Fruit fly (Drosophila melanogaster) whole organism, embryonic: ENCODE measurements around the gene CG5928.

ENCODE experiments used
- Adf1 ChIP-seq: fragments of 200-800 bp; sonication (Bioruptor generic); IDR thresholded peaks from 2 replicates; pipeline ENCODE4 v1.3.6; 2022; ENCODE audit warnings: missing biosample characterization, missing genetic modification characterization
- B-H1 ChIP-seq: fragments of 200-800 bp; sonication (Bioruptor generic); IDR thresholded peaks from 3 replicates; pipeline ENCODE4 v1.3.6; 2022; ENCODE audit warnings: missing biosample characterization, missing genetic modification characterization
- Blimp-1 ChIP-seq: fragments of 200-800 bp; sonication (Bioruptor generic); optimal IDR thresholded peaks from 3 replicates; lab custom pipeline; 2018; ENCODE audit warnings: missing biosample characterization, missing genetic modification characterization, mild to moderate bottlenecking, moderate library complexity, missing genetic modification reagents
- CG11398 ChIP-seq: fragments of 200-800 bp; sonication (Bioruptor generic); optimal IDR thresholded peaks from 2 replicates; lab custom pipeline; 2016; ENCODE audit warnings: missing biosample characterization, missing genetic modification characterization
- CG12155 ChIP-seq: fragments of 200-800 bp; sonication (Bioruptor generic); optimal IDR thresholded peaks from 3 replicates; lab custom pipeline; 2016; ENCODE audit warnings: missing biosample characterization, missing genetic modification characterization
- CG13624 ChIP-seq: fragments of 200-800 bp; sonication (Bioruptor generic); optimal IDR thresholded peaks from 2 replicates; lab custom pipeline; 2016; ENCODE audit warnings: missing biosample characterization, missing genetic modification characterization
- CG1603 ChIP-seq: fragments of 200-800 bp; sonication (Bioruptor generic); optimal IDR thresholded peaks from 2 replicates; lab custom pipeline; 2019; ENCODE audit warnings: missing biosample characterization, mild to moderate bottlenecking, missing genetic modification characterization, moderate library complexity
- CG17829 ChIP-seq: fragments of 200-800 bp; optimal IDR thresholded peaks from 2 replicates; lab custom pipeline; 2019; ENCODE audit warnings: missing biosample characterization, mild to moderate bottlenecking, missing genetic modification characterization, moderate library complexity
- CG18764 ChIP-seq: fragments of 200-800 bp; sonication (Bioruptor generic); optimal IDR thresholded peaks from 3 replicates; lab custom pipeline; 2016; ENCODE audit warnings: missing biosample characterization, missing genetic modification characterization
- CG32772 ChIP-seq: fragments of 200-800 bp; sonication (Bioruptor generic); IDR thresholded peaks from 2 replicates; pipeline ENCODE4 v1.3.6; 2022; ENCODE audit warnings: missing biosample characterization, missing genetic modification characterization
- CG4424 ChIP-seq: fragments of 200-800 bp; sonication (Bioruptor generic); optimal IDR thresholded peaks from 3 replicates; lab custom pipeline; 2016; ENCODE audit warnings: missing biosample characterization, missing genetic modification characterization
- CG4730 ChIP-seq: fragments of 200-800 bp; sonication (Bioruptor generic); IDR thresholded peaks from 2 replicates; pipeline ENCODE4 v1.3.6; 2022; ENCODE audit warnings: missing biosample characterization, missing genetic modification characterization
- CG6254 ChIP-seq: fragments of 200-800 bp; sonication (Bioruptor generic); optimal IDR thresholded peaks from 3 replicates; lab custom pipeline; 2017; ENCODE audit warnings: mild to moderate bottlenecking, missing biosample characterization, missing genetic modification reagents, missing genetic modification characterization
- CG6689 ChIP-seq: fragments of 200-800 bp; sonication (Bioruptor generic); IDR thresholded peaks from 2 replicates; pipeline ENCODE4 v1.3.6; 2022; ENCODE audit warnings: missing biosample characterization, missing genetic modification characterization
- CG7745 ChIP-seq: fragments of 200-800 bp; sonication (Bioruptor generic); optimal IDR thresholded peaks from 2 replicates; lab custom pipeline; 2018; ENCODE audit warnings: missing biosample characterization, mild to moderate bottlenecking, missing genetic modification characterization, moderate library complexity
- CG7839 ChIP-seq: fragments of 200-800 bp; sonication (Bioruptor generic); optimal IDR thresholded peaks from 3 replicates; lab custom pipeline; 2018; ENCODE audit warnings: missing biosample characterization, mild to moderate bottlenecking, missing genetic modification characterization, moderate library complexity
- CG7987 ChIP-seq: fragments of 200-800 bp; sonication (Bioruptor generic); optimal IDR thresholded peaks from 2 replicates; lab custom pipeline; 2018; ENCODE audit warnings: missing biosample characterization, mild to moderate bottlenecking, missing genetic modification characterization, moderate library complexity
- CG8281 ChIP-seq: fragments of 200-800 bp; sonication (Bioruptor generic); optimal IDR thresholded peaks from 2 replicates; lab custom pipeline; 2018; ENCODE audit warnings: missing biosample characterization, mild to moderate bottlenecking, missing genetic modification characterization, moderate library complexity
- CG8290 ChIP-seq, 3 experiments: fragments of 200-800 bp; sonication (Bioruptor generic); optimal IDR thresholded peaks; 2 replicates each; lab custom pipeline; 2016 to 2019; ENCODE audit warnings: missing biosample characterization in 3 of 3, missing genetic modification characterization in 3 of 3, mild to moderate bottlenecking in 2 of 3, moderate library complexity in 1 of 3
- CkIIα-i1 ChIP-seq: fragments of 200-800 bp; sonication (Bioruptor generic); IDR thresholded peaks from 2 replicates; pipeline ENCODE4 v1.3.6; 2022; ENCODE audit warnings: missing biosample characterization, missing genetic modification characterization
- Dll ChIP-seq: fragments of 200-800 bp; sonication (Bioruptor generic); IDR thresholded peaks from 4 replicates; pipeline ENCODE4 v1.3.6; 2022; ENCODE audit warnings: missing biosample characterization, missing genetic modification characterization; ENCODE audit not compliant: partially characterized antibody
- Ets97D ChIP-seq: fragments of 200-800 bp; sonication (Bioruptor generic); optimal IDR thresholded peaks from 3 replicates; lab custom pipeline; 2016; ENCODE audit warnings: missing biosample characterization, missing genetic modification characterization
- H15 ChIP-seq: fragments of 200-800 bp; sonication (Bioruptor generic); IDR thresholded peaks from 3 replicates; pipeline ENCODE4 v1.3.6; 2022; ENCODE audit warnings: missing biosample characterization, missing genetic modification characterization
- H2.0 ChIP-seq: fragments of 200-800 bp; sonication (Bioruptor generic); IDR thresholded peaks from 2 replicates; pipeline ENCODE4 v1.3.6; 2022; ENCODE audit warnings: missing biosample characterization, missing genetic modification characterization
- HLHmδ ChIP-seq: fragments of 200-800 bp; sonication (Bioruptor generic); optimal IDR thresholded peaks from 2 replicates; lab custom pipeline; 2018; ENCODE audit warnings: missing biosample characterization, mild to moderate bottlenecking, missing genetic modification characterization, moderate library complexity
- Hand ChIP-seq: fragments of 200-800 bp; sonication (Bioruptor generic); optimal IDR thresholded peaks from 2 replicates; lab custom pipeline; 2017; ENCODE audit warnings: mild to moderate bottlenecking, missing biosample characterization, missing genetic modification reagents, missing genetic modification characterization
- Hr39 ChIP-seq: fragments of >200 bp; optimal IDR thresholded peaks from 2 replicates; lab custom pipeline; 2017
- Hr51 ChIP-seq, 2 experiments: fragments of 200-800 bp; sonication (Bioruptor generic); optimal IDR thresholded peaks; 2 replicates in 1 of 2; 3 replicates in 1 of 2; lab custom pipeline; 2016 to 2018; ENCODE audit warnings: missing biosample characterization in 2 of 2, missing genetic modification characterization in 2 of 2, mild to moderate bottlenecking in 1 of 2, moderate library complexity in 1 of 2
- Max ChIP-seq: fragments of 200-800 bp; sonication (Bioruptor generic); optimal IDR thresholded peaks from 2 replicates; lab custom pipeline; 2016; ENCODE audit warnings: missing biosample characterization, mild to moderate bottlenecking, missing genetic modification characterization
- Tbp ChIP-seq: fragments of >200 bp; optimal IDR thresholded peaks from 2 replicates; lab custom pipeline; 2018; ENCODE audit warnings: missing biosample characterization, missing genetic modification characterization
- Vsx1 ChIP-seq: fragments of 200-800 bp; sonication (Bioruptor generic); optimal IDR thresholded peaks from 2 replicates; lab custom pipeline; 2017; ENCODE audit warnings: missing biosample characterization, mild to moderate bottlenecking, missing genetic modification characterization, missing genetic modification reagents
- Xrp1 ChIP-seq: fragments of 200-800 bp; sonication (Bioruptor generic); IDR thresholded peaks from 2 replicates; pipeline ENCODE4 v1.3.6; 2022; ENCODE audit warnings: missing biosample characterization, missing genetic modification characterization
- ato ChIP-seq: fragments of 200-800 bp; sonication (Bioruptor generic); IDR thresholded peaks from 2 replicates; pipeline ENCODE4 v1.3.6; 2022; ENCODE audit warnings: missing biosample characterization, missing genetic modification characterization; ENCODE audit not compliant: partially characterized antibody
- bigmax ChIP-seq: fragments of 200-800 bp; sonication (Bioruptor generic); optimal IDR thresholded peaks from 2 replicates; lab custom pipeline; 2018; ENCODE audit warnings: missing biosample characterization, mild to moderate bottlenecking, missing genetic modification characterization
- btn ChIP-seq: fragments of 200-800 bp; sonication (Bioruptor generic); optimal IDR thresholded peaks from 2 replicates; lab custom pipeline; 2016; ENCODE audit warnings: missing biosample characterization, missing genetic modification characterization
- cad ChIP-seq: fragments of >200 bp; optimal IDR thresholded peaks from 2 replicates; lab custom pipeline; 2017; ENCODE audit warnings: missing biosample characterization, missing genetic modification characterization
- crol ChIP-seq: fragments of 200-800 bp; sonication (Bioruptor generic); IDR thresholded peaks from 2 replicates; pipeline ENCODE4 v1.3.6; 2022; ENCODE audit warnings: missing biosample characterization, missing genetic modification characterization
- gce ChIP-seq: fragments of 200-800 bp; sonication (Bioruptor generic); IDR thresholded peaks from 3 replicates; pipeline ENCODE4 v1.3.6; 2022; ENCODE audit warnings: missing biosample characterization, missing genetic modification characterization
- her ChIP-seq: fragments of 200-800 bp; sonication (Bioruptor generic); optimal IDR thresholded peaks from 2 replicates; lab custom pipeline; 2016; ENCODE audit warnings: missing biosample characterization, missing genetic modification characterization
- inv ChIP-seq: fragments of 200-800 bp; sonication (Bioruptor generic); IDR thresholded peaks from 2 replicates; pipeline ENCODE4 v1.3.6; 2022; ENCODE audit warnings: missing biosample characterization, missing genetic modification characterization; ENCODE audit not compliant: partially characterized antibody
- klu ChIP-seq: fragments of 200-800 bp; sonication (Bioruptor generic); IDR thresholded peaks from 2 replicates; pipeline ENCODE4 v1.3.6; 2022; ENCODE audit warnings: missing biosample characterization, missing genetic modification characterization
- nau ChIP-seq: fragments of 200-800 bp; sonication (Bioruptor generic); optimal IDR thresholded peaks from 3 replicates; lab custom pipeline; 2017; ENCODE audit warnings: missing biosample characterization, mild to moderate bottlenecking, missing genetic modification characterization, missing genetic modification reagents
- pho ChIP-seq: fragments of 200-800 bp; sonication (Bioruptor generic); optimal IDR thresholded peaks from 2 replicates; lab custom pipeline; 2016; ENCODE audit warnings: missing biosample characterization, missing genetic modification characterization
- rib ChIP-seq: fragments of 200-800 bp; sonication (Bioruptor generic); IDR thresholded peaks from 2 replicates; pipeline ENCODE4 v1.3.6; 2022; ENCODE audit warnings: missing biosample characterization, missing genetic modification characterization
- sd ChIP-seq: fragments of 200-800 bp; sonication (Bioruptor generic); optimal IDR thresholded peaks from 3 replicates; lab custom pipeline; 2018; ENCODE audit warnings: missing biosample characterization, mild to moderate bottlenecking, missing genetic modification characterization, moderate library complexity
- tap ChIP-seq: fragments of 200-800 bp; optimal IDR thresholded peaks from 3 replicates; lab custom pipeline; 2019; ENCODE audit warnings: missing biosample characterization, mild to moderate bottlenecking, missing genetic modification characterization, moderate library complexity
- tup ChIP-seq: fragments of 200-800 bp; sonication (Bioruptor generic); optimal IDR thresholded peaks from 2 replicates; lab custom pipeline; 2016; ENCODE audit warnings: missing biosample characterization, mild to moderate bottlenecking, missing genetic modification characterization, moderate library complexity
- unc-4 ChIP-seq: fragments of 200-800 bp; sonication (Bioruptor generic); IDR thresholded peaks from 2 replicates; pipeline ENCODE4 v1.3.6; 2022; ENCODE audit warnings: missing biosample characterization, missing genetic modification characterization; ENCODE audit not compliant: partially characterized antibody
- wdn ChIP-seq: fragments of 200-800 bp; sonication (Bioruptor generic); IDR thresholded peaks from 2 replicates; pipeline ENCODE4 v1.3.6; 2022; ENCODE audit warnings: missing biosample characterization, missing genetic modification characterization
- yki ChIP-seq: fragments of >200 bp; optimal IDR thresholded peaks from 3 replicates; lab custom pipeline; 2018

CG5928 gene

dm6 chrX:6031692-6032091 is 36.1 kb upstream of the CG5928 start (continued):
- TF ChIP-seq Vsx1 (peak; percentile 47), rib (GFP tag; lab: Robert Waterston, UW) (0 out of 2 replicates have a peak, but pooled peaks have one; percentile 28), H2.0 (GFP tag; lab: Robert Waterston, UW) (peak; percentile 75), CG11398 (peak; percentile 65), pho (GFP tag; lab: Kevin White, UChicago) (peak; percentile 69), yki (lab: Kevin White, UChicago) (no peak), CG12155 (GFP tag; lab: Kevin White, UChicago) (peak; percentile 42), B-H1 (peak; percentile 69), tap (tag; lab: Kevin White, UChicago) (peak; percentile 76), Hand (GFP tag; lab: Kevin White, UChicago) (peak; percentile 77), Hr51 (GFP tag; optimal IDR thresholded peaks at IDR 0.05; lab: Kevin White, UChicago) (peak; percentile 67 to 69), CkIIα-i1 (GFP tag; lab: Robert Waterston, UW) (no peak), CG7987 (GFP tag; lab: Kevin White, UChicago) (peak; percentile 29), crol (GFP tag; lab: Robert Waterston, UW) (peak; percentile 75), HLHmδ (GFP tag; lab: Kevin White, UChicago) (no peak), gce (GFP tag; lab: Robert Waterston, UW) (peak; percentile 57; the same call in 1 of the 3 replicates), CG17829 (tag; lab: Kevin White, UChicago) (peak; percentile 82), CG32772 (GFP tag; lab: Robert Waterston, UW) (peak; percentile 60; the same call in 1 of the 2 replicates), her (GFP tag; lab: Kevin White, UChicago) (peak; percentile 68), CG6689 (GFP tag; lab: Robert Waterston, UW) (peak; percentile 78), CG4424 (GFP tag; lab: Kevin White, UChicago) (peak; percentile 82), inv (GFP tag; lab: Robert Waterston, UW) (no peak), bigmax (GFP tag; lab: Kevin White, UChicago) (no peak), nau (GFP tag; lab: Kevin White, UChicago) (peak; percentile 44), unc-4 (GFP tag; lab: Robert Waterston, UW) (no peak), CG1603 (peak; percentile 90), H15 (peak; percentile 67; the same call in 2 of the 3 replicates), Blimp-1 (GFP tag; lab: Kevin White, UChicago) (peak; percentile 78), Tbp (no peak), Adf1 (GFP tag; lab: Robert Waterston, UW) (peak; percentile 27; the same call in 1 of the 2 replicates), Hr39 (lab: Kevin White, UChicago) (no peak), CG7839 (tag; lab: Kevin White, UChicago) (peak; percentile 85), CG8290 (GFP tag; optimal IDR thresholded peaks at IDR 0.05; lab: Kevin White, UChicago) (peak; percentile 60), CG8290 (tag; optimal IDR thresholded peaks at IDR 0.05; lab: Kevin White, UChicago) (peak in 1 of 2 experiments; percentile 74), ato (GFP tag; lab: Robert Waterston, UW) (no peak), CG13624 (peak; percentile 65), CG8281 (tag; lab: Kevin White, UChicago) (peak; percentile 56), cad (no peak), Ets97D (GFP tag; lab: Kevin White, UChicago) (peak; percentile 32), CG6254 (GFP tag; lab: Kevin White, UChicago) (peak; percentile 73), Xrp1 (GFP tag; lab: Robert Waterston, UW) (peak; percentile 89), sd (peak; percentile 19), tup (GFP tag; lab: Kevin White, UChicago) (no peak), klu (GFP tag; lab: Robert Waterston, UW) (0 out of 2 replicates have a peak, but pooled peaks have one; percentile 19), CG7745 (tag; lab: Kevin White, UChicago) (no peak), CG4730 (GFP tag; lab: Robert Waterston, UW) (0 out of 2 replicates have a peak, but pooled peaks have one; percentile 51), wdn (GFP tag; lab: Robert Waterston, UW) (no peak), Dll (no peak), CG18764 (peak; percentile 52), btn (GFP tag; lab: Kevin White, UChicago) (peak; percentile 83), Max (peak; percentile 44)
